Fruit fly (Drosophila melanogaster) S2 (cell line): ENCODE data around the gene CG34164.

ENCODE experiments used
- CG8478 ChIP-seq: fragments of >200 bp; optimal IDR thresholded peaks from 2 replicates; lab custom pipeline; 2018
- CTCF ChIP-seq, 2 experiments: fragments of >200 bp; optimal IDR thresholded peaks; 2 replicates each; lab custom pipeline; 2018

CG34164 gene

DNA sequence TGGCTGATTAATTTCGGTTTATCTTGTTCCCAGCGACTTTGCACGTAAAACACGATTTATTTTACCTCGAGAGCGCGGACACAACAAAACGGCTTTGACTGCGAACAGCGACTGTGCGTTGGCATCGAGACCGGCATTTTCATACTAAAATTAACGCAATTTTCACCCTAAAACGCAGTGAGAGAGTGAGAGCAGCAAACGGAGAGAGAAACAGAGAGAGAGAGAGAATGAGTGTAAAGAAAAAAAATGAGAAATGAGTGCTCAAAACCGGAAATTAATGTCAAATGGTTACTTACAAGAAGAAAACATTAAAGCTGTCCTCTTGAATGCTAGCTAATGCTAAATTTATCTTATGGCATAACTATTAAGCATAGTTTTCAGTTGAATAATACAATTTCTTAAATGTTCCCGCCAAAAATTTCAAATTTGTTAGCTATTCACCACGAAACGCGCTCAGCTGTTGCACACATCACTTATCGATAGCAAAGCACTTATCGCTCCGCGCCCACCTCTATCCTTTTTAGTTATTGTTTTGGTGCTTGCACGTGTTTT lies at the start of gene CG34164, which contains the start of the genes JhI-21 and RpL7-like:
TSS of gene CG34164 (plus strand) at position 512 of the 552 bp plus-strand sequence.
TSS of gene JhI-21 (minus strand) at position 206 of the 552 bp plus-strand sequence.
TSS of gene RpL7-like (plus strand) at position 490 of the 552 bp plus-strand sequence.
- TF ChIP-seq CG8478 (no peak), CTCF (optimal IDR thresholded peaks at IDR 0.05; lab: Kevin White, UChicago) (no peak)

DNA sequence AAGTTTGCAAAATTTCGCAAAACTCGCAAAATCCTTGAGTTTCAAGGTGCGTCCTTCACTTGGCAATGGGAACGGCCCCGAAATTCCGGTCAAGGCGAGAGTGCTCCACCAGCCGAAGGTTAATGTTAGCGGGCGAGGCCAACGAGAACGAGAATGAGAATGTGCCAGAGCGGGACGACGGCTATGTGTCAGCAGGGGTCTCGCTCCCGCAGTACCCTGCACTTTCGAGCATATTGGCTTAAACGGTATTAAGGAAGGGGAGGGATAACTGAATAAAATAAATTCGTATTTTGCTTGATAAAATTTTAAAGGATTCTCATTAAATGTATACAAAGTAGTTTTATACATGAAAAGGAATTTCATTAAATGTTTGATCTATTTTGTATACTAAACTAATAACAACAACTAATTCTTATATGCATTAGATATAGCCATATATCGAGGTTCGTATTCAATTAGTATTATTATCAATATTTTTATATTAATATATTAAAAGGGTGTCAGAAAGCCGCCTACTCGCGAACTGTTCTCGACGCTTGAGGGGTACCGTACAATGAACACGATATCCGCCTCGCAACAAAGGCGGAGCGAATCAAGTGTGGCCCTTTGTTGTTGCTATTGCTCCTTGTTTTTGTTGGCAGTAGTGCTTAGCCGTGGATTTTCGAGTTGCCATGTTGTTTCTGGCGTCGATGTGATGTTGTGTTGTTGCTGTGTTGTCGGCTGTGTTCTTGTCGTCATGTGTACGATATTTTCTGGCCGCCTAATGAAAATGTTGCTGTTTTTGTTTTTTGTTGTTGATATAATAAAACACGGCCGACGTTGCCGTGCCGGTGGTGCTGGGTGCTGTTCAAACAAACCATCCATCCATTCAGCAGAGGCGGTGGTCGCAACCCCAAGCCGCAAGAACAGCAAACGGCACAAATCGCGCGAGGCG lies 49.5 kb upstream of the CG34164 start:
- TF ChIP-seq CG8478, result no peak
- TF ChIP-seq CTCF (optimal IDR thresholded peaks at IDR 0.05; lab: Kevin White, UChicago), result peak in 1 of 2 experiments; percentile 12

DNA sequence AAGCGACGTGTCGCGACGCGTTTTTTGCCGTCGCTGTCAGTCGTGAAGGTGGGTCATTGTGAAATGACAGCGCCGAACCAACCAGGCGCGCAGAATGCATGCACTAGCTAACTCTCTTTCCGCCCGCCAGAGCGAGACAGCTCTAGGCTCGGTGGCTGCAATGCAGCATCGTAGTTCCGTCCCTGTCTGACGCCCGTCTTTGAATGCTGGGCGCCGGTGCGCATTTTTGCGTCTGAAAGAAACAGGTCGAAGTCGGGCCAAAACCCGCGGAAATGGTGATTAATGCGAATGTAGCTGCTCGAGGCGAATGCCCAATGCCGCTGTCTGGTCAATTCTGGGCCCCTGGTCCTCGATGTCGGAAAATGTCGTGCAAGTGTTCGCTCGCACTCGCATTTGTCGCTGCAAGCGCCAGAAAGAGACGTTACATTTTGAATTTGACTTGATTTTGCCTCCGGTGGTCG lies 48.8 kb upstream of the CG34164 start:
- TF ChIP-seq CTCF (optimal IDR thresholded peaks at IDR 0.05; lab: Kevin White, UChicago), result peak; percentile 41 to 45
- TF ChIP-seq CG8478, result no peak

DNA sequence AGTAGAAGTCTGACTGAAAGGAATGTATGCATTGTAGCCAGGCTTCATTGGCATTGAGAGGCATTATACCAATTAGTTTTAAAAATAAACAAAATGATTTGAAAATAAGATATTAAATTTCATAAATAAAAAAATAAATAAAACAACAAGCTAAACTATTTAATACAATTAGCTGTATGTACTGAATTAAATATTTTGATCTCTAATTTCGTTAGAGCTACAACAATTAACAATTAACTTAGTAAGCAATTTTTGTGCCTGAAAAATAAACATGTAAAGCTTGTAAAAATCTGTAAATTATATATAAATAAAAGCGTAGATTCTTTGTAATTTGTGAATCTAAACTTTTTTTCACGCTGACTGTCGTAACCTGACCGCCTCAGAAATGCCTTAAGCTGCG lies 48.3 kb upstream of the CG34164 start, which contains the start of gene Rh5:
TSS of gene Rh5 (plus strand) at position 301 of the 400 bp plus-strand sequence.
- no peak for TF ChIP-seq CG8478
- TF ChIP-seq CTCF (optimal IDR thresholded peaks at IDR 0.05; lab: Kevin White, UChicago), result no peak

DNA sequence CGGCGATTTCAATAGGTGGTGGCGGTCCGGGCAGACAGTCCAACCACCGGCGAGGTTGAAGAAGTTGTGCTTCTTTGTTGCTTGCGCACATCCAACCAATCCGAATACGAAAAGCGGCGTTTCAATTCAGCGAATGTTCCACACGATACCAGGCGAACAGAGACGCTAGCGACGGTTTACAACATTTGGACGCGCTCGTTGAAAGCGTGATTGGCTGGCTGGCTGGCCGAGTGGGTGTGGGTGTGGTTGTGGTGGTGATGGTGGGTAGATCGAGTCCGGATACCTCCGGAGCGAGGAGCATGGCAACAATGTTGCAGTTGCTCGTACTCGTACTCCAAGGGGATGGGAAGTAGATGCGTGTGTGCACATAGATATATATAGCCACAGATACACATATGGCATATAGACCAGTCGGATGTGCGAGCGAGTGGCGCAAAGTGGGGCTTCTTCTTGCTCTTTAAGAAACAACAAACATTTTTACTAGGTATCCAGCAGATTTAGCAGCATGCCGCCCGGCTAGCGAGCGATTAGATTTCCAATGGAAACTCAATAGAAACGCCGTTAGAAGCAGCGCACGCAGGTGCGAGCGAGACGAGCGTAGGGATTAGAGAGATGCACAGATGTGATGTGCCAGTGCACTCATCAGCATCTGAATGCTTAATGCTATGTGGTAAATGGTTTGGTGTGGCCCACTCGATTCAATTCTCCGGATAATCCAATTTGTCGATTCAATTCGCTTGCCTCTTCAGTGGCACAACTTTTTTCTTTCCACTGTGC lies 45.9 kb upstream of the CG34164 start:
- TF ChIP-seq CG8478 (no peak), CTCF (optimal IDR thresholded peaks at IDR 0.05; lab: Kevin White, UChicago) (peak; percentile 12 to 31)

DNA sequence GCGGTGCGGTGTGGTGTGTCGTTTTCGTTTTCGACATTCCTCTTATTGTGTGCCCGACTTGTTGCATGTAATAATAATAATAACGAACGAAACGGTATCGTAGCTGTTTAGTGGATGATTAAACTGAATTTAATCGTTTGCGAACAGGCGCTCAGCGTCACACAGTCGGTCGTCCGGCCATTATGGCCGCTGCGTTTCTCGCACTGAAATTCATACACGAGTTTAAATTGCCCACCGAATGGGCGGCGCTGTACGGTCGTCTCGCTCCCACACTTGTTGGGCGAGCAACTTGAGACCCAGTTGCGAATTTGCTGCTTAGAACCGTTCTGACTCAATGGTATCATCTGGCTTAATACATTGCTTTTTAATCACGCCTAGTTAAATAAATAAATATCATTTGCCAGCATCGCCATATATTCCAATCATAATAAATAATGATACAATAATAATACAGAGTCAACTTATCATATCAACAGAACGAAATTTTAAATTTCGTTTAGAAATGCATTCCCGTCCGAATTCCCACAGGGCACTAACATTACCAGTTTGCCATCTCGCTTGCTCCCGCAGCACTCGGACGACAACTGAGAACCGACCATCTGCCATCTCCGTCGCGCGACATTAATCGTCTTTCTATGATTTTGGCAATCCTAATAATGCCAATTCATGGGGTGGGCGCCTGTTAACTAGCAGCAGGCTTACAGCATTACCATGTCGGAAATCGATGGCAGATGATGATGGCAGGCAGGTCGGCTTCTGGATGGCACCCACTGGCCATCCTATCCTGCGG lies 45.1 kb upstream of the CG34164 start:
- TF ChIP-seq CTCF (optimal IDR thresholded peaks at IDR 0.05; lab: Kevin White, UChicago), result peak in 1 of 2 experiments; percentile 28
- peak; percentile 73 for TF ChIP-seq CG8478

DNA sequence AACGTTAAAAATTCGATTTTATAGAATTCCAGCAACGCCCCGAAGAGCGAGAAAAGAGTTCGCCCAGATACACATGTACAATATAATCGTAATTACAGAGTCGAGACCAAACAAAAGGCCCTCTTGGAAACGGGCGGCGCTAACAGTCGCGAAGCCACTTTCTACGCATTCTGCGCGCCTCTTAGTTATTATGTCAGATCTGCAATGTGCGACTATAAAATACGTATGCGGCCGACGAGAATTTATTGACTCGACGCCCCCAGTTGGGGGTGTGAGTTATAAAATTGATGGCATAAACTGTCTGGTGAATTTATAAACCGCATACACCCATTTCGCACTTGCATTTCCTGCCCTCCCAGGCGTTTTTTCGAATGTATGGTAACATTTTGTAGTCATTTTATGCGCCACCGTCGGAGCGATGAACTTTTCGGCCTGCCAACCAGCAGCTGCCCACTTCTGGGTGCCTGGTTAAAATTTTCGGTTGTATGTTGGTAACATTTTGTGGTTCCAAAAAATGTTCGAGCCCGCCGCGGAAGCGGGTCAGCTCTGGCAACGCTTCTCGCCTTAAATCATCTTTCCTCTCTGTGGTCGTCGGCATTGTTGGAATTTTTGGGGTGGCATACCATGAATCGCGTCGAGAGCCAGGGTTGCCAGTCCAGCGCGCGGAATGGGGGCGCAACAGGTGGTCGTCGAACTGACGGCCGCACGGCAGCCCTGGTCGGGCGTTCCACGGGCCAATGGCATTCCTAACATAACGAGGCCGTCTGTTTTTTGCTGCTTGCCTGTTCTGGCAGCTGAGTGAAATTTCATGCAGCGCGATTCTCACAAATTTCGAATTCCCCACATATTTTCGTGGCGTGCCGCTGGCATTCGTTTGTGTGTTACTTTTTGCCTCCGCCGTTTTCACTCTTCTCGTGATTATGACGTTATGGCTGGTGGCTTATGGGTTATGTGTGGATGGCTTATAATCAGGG lies 44.2 kb upstream of the CG34164 start:
- TF ChIP-seq CTCF (optimal IDR thresholded peaks at IDR 0.05; lab: Kevin White, UChicago) (peak in 1 of 2 experiments; percentile 46), CG8478 (no peak)

DNA sequence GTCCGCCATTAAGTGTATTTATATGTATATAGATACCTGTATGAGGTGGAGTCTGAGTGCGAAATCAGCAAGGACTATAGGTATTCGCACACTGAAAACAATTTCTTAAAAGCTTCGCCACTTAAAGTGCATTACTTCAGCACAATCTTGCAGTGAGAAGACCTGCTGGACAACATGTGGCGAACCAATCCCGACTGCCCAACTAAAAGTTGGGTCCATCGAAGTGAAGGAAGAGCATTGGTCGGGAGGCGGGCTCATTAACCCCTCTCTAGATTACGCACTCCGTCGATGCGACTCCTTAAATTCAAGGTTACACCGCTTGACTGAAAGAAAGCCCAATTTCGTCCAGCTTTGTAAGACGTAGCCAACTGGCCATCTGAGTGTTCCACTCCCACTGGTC lies 42.9 kb upstream of the CG34164 start:
- TF ChIP-seq CG8478, result no peak
- no peak for TF ChIP-seq CTCF (optimal IDR thresholded peaks at IDR 0.05; lab: Kevin White, UChicago)

DNA sequence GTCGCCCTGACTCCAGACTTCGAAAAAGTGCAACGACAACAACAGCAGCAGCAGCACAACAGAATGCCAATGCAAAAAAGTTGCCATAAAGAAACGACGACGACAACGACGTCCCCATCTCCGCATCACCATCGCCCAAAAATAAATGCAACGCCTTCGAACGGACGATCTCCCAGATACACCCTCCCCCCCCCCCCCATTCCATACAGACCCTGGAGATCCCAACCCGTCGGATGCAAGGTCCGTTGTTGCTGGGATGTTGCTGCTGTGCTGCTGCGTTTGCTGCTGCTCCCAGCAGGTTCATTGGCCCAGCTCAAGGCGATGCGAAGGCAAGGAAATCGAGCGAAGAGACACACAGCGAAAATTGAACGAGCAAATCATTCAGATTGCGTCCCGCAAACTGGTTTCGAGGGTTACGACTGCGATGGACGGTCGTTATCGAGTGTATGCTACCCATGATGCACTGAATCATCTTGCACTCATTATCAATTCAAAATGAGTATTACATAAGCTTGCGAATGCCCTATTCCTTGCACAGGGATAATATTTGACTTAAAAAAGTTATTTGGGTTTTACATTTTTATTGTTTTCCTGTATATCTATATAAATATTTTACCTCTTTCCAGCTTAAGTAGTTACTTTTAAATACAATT lies 42.3 kb upstream of the CG34164 start:
- no peak for TF ChIP-seq CTCF (optimal IDR thresholded peaks at IDR 0.05; lab: Kevin White, UChicago)
- no peak for TF ChIP-seq CG8478

DNA sequence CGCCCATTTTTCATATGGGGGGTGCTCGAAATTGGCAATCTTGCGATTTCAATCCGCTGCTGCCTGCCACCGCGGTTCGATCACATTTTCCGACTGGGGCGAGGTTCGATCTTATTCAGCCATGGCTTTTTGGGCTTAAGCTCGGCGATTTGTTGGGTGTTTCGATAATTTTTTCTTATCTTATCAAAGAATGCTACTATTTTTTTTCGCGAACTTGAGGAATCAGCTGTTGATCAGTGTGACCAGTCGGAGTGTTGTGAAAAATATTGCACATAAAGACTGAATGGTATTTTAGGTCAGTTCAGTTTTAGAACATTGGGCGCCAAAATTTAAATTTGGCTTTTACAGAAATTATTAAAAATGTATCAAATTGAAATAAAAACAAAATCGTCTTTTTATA lies 35.4 kb upstream of the CG34164 start, which contains the start of gene Wdr81:
TSS of gene Wdr81 (minus strand) at position 226 of the 400 bp plus-strand sequence.
- no peak for TF ChIP-seq CG8478
- TF ChIP-seq CTCF (optimal IDR thresholded peaks at IDR 0.05; lab: Kevin White, UChicago), result no peak

DNA sequence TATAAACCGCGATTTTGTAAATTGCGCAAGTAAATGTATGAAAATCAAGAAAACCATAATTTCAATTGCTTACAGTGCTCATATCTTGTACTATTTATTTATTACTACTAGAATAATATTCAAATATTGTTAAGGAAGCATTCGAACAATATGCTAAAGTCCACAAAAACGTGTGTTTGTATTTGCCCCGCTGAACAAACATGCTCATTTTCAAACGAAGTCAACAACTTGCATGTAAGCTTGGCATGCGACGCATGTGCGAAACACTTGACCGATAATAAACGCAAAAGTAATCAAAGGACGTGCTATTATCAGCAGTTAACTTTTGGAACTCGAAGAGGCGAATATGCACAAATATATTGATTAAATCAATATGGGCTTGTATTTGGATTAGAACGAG lies 35.0 kb upstream of the CG34164 start:
- no peak for TF ChIP-seq CG8478
- no peak for TF ChIP-seq CTCF (optimal IDR thresholded peaks at IDR 0.05; lab: Kevin White, UChicago)

DNA sequence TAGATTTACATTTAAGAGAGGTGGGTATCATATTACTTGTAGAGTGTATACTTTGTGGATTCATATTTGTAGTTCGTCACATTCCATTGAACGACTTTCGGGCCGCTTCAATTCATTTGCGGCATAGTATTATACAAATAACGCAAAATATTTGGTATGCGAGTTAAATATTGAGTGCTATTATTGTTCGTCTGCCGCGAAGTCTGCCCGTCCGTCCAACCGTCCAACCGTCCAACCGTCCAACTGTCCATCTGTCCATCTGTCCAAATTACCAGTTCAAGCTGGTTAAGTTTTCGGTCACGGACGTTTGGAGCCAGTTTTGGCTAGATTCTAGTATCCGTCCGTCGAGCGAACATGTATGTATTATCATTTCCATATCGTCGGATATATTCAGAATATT lies 32.0 kb upstream of the CG34164 start:
- TF ChIP-seq CG8478 (no peak), CTCF (optimal IDR thresholded peaks at IDR 0.05; lab: Kevin White, UChicago) (no peak)

DNA sequence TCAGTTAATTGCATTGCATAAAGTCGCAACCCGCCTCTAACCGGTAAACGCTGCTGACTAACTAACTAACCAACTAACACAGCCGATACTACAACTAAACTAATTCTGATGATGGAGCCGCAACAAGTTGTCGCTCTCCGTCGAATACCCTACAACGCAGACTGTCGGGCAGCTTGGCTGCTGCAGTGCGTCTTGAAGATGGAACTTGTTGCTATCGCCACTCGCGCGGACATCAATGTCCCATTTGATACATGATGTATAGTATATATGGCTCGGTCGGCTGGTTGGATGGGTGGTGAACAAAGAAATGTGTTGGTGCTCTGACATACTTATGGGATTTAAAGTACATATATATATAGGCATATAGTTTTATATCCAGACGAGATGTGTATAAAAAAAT lies 30.6 kb upstream of the CG34164 start:
- no peak for TF ChIP-seq CTCF (optimal IDR thresholded peaks at IDR 0.05; lab: Kevin White, UChicago)
- TF ChIP-seq CG8478, result no peak
